Worm (Caenorhabditis elegans) whole organism, dauer: Measurements from ENCODE around the gene T24H7.8.

ENCODE experiments used
- unc-62 ChIP-seq: sonication (generic microtip); optimal IDR thresholded peaks from 2 replicates; lab custom pipeline; 2017; ENCODE audit warnings: missing biosample characterization, missing genetic modification reagents, missing genetic modification characterization

T24H7.8 gene

ce11 chrII:6244171-6244570 lies 2.3 kb downstream of the T24H7.8 start, which contains the start of gene tat-4:
TSS of gene tat-4 (minus strand) at chrII:6244287.
- no peak for TF ChIP-seq unc-62 (GFP tag; lab: Kevin White, UChicago)

ce11 chrII:6245199-6245702 lies 3.4 kb downstream of the T24H7.8 start, which contains the start of gene blos-4:
TSS of gene blos-4 (plus strand) at chrII:6245249.
- TF ChIP-seq unc-62 (GFP tag; lab: Kevin White, UChicago) = no peak

ce11 chrII:6246054-6246453 lies 4.2 kb downstream of the T24H7.8 start, which contains the start of gene lelo-1:
TSS of gene lelo-1 (plus strand) at chrII:6246354.
- TF ChIP-seq unc-62 (GFP tag; lab: Kevin White, UChicago) = no peak

- TF ChIP-seq unc-62 (GFP tag; lab: Kevin White, UChicago) = no peak
Measured at ce11 chrII:6247011-6247410, 5.2 kb downstream of the T24H7.8 start, which contains the start of gene T24H7.2. TSS of gene T24H7.2 (plus strand) at chrII:6247311.

ce11 chrII:6248029-6248428 lies 6.2 kb downstream of the T24H7.8 start:
- TF ChIP-seq unc-62 (GFP tag; lab: Kevin White, UChicago) = no peak

- no peak for TF ChIP-seq unc-62 (GFP tag; lab: Kevin White, UChicago)
Measured at ce11 chrII:6248503-6248902, 6.6 kb downstream of the T24H7.8 start.

ce11 chrII:6250782-6251461 lies 9.1 kb downstream of the T24H7.8 start, which contains the start of gene phb-2:
TSS of gene phb-2 (plus strand) at chrII:6251411.
- TF ChIP-seq unc-62 (GFP tag; lab: Kevin White, UChicago) = no peak

ce11 chrII:6252707-6253106 lies 10.8 kb downstream of the T24H7.8 start:
- no peak for TF ChIP-seq unc-62 (GFP tag; lab: Kevin White, UChicago)

- TF ChIP-seq unc-62 (GFP tag; lab: Kevin White, UChicago) = no peak
Measured at ce11 chrII:6256024-6256423, 14.2 kb downstream of the T24H7.8 start, which contains the start of gene F13H8.5. TSS of gene F13H8.5 (minus strand) at chrII:6256124.

ce11 chrII:6257220-6257877 lies 15.5 kb downstream of the T24H7.8 start:
- no peak for TF ChIP-seq unc-62 (GFP tag; lab: Kevin White, UChicago)

ce11 chrII:6259867-6260266 lies 18.0 kb downstream of the T24H7.8 start, which contains the start of gene F13H8.11:
TSS of gene F13H8.11 (minus strand) at chrII:6260021.
- TF ChIP-seq unc-62 (GFP tag; lab: Kevin White, UChicago) = no peak

- no peak for TF ChIP-seq unc-62 (GFP tag; lab: Kevin White, UChicago)
Measured at ce11 chrII:6260684-6261083, 18.8 kb downstream of the T24H7.8 start, which contains the start of gene nmgp-1. TSS of gene nmgp-1 (plus strand) at chrII:6260857.

- no peak for TF ChIP-seq unc-62 (GFP tag; lab: Kevin White, UChicago)
Measured at ce11 chrII:6262222-6262621, 20.4 kb downstream of the T24H7.8 start, which contains the start of gene F13H8.12. TSS of gene F13H8.12 (plus strand) at chrII:6262522.

ce11 chrII:6263685-6264084 lies 21.8 kb downstream of the T24H7.8 start, which contains the start of gene F13H8.3:
TSS of gene F13H8.3 (plus strand) at chrII:6263985.
- TF ChIP-seq unc-62 (GFP tag; lab: Kevin White, UChicago) = no peak

ce11 chrII:6267983-6268382 lies 26.1 kb downstream of the T24H7.8 start, which contains the start of gene F13H8.8:
TSS of gene F13H8.8 (minus strand) at chrII:6268083.
- TF ChIP-seq unc-62 (GFP tag; lab: Kevin White, UChicago) = no peak
